Fruit fly (Drosophila melanogaster): Measurements from ENCODE around the gene lobo.

- TF ChIP-seq rn (GFP tag; IDR thresholded peaks at IDR 0.05): no peak
- no peak for TF ChIP-seq CG32121 (GFP tag; IDR thresholded peaks at IDR 0.05)
- no peak for TF ChIP-seq CG12605 (GFP tag; IDR thresholded peaks at IDR 0.05)
- TF ChIP-seq CG13204 (GFP tag; optimal IDR thresholded peaks at IDR 0.05): no peak
- no peak for TF ChIP-seq EcR (GFP tag; optimal IDR thresholded peaks at IDR 0.05)
- TF ChIP-seq Pif1A (GFP tag; optimal IDR thresholded peaks at IDR 0.05): no peak
- no peak for TF ChIP-seq CG8301 (tag; optimal IDR thresholded peaks at IDR 0.05)
- no peak for TF ChIP-seq CG17806 (tag; optimal IDR thresholded peaks at IDR 0.05)
Observed at dm6 chr3R:25194723-25195577, 1.4 kb upstream of the lobo start, which contains the start of gene CG13653.
